Fruit fly (Drosophila melanogaster) whole organism: ENCODE results near the gene CAH7.

Experiments
- Dll ChIP-seq: fragments of >200 bp; optimal IDR thresholded peaks from 2 replicates; lab custom pipeline; 2017
- psq ChIP-seq: fragments of >200 bp; optimal IDR thresholded peaks from 2 replicates; lab custom pipeline; 2017

DNA sequence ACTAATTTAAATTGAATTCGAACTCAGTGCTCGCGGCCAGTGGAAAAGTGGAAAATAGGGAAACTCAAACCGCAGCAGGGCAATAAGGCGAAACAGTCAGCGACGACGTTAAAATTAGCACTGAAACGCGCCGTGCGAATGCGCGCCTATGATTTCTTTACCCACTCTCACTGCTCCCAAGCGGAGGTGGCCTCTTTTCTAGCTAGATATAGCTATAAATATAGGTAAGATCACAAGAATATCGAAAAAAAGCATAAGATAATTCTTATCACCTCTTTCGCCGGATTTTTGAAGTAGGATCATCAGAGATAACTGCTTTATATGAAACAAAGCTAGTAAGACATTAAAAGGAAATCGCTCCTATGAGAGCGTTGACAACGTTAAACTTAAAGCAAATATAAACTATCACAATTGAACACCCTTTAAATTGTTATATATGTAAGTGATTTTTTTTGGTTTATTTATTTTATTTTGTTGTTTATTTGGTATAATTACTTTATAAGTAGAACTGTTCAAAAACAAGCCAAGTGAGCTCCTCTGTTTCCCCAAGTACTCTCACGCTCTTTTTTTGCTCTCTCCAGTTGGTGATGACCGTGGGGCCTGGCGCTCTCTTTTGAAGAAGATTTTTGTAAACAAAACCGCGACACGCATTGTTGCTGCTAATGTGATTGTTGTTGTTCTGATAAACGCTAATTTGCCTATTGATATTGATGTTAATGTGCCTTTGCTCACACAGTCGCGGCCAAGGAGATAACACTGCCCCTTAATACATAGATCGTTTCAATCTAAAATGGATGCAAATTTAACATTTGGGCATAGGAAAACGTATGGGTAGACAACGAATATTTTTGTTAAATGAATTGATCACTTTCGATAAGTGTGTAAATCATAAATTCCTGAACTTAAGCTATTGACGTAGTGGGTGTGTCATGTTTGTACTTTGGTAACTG is 27.9 kb downstream of the CAH7 start, which contains the start of gene tws:
- TF ChIP-seq psq (lab: Kevin White, UChicago) (no peak), Dll (no peak)
